Worm (Caenorhabditis elegans) whole organism, L3 larva: ENCODE results near the gene zig-6.

Source experiments
- ama-1 ChIP-seq: fragments of 150-350 bp; optimal IDR thresholded peaks from 2 replicates; lab custom pipeline; 2018
- lin-15B ChIP-seq: fragments of 150-350 bp; optimal IDR thresholded peaks from 2 replicates; lab custom pipeline; 2014; ENCODE audit warnings: missing biosample characterization, missing genetic modification characterization
- unc-39 ChIP-seq: sonication (generic microtip); optimal IDR thresholded peaks from 4 replicates; lab custom pipeline; 2017; ENCODE audit warnings: missing biosample characterization, missing genetic modification characterization
- unc-62 ChIP-seq: fragments of 150-350 bp; sonication (generic microtip); optimal IDR thresholded peaks from 4 replicates; lab custom pipeline; 2014; ENCODE audit warnings: missing biosample characterization, missing genetic modification reagents, missing genetic modification characterization

DNA sequence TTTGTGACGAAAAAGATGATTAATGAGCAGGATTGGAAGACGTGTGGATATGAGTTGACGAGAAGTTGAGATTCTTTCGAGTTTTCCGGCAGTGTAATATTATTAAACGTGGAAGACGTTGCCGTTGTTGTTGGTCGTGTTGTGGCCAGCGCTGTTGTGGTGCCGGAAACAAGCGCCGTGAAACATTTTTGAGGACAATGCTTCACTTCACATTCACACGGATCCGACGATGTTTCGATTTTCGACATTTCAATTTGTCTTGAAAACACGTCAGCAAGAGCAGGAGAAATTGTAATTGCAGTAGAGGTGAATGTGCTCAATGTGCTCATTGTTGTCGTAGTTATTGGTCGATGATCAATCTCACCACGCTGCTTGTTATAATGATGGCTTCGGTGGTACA, 20.1 kb downstream of the zig-6 start:
- no peak for TF ChIP-seq lin-15B
- no peak for TF ChIP-seq ama-1 (lab: Kevin White, UChicago)
- no peak for TF ChIP-seq unc-39 (tag; lab: Kevin White, UChicago)
- no peak for TF ChIP-seq unc-62 (GFP tag; lab: Kevin White, UChicago)
